Fruit fly (Drosophila melanogaster): ENCODE results near the gene Cph.

DNA sequence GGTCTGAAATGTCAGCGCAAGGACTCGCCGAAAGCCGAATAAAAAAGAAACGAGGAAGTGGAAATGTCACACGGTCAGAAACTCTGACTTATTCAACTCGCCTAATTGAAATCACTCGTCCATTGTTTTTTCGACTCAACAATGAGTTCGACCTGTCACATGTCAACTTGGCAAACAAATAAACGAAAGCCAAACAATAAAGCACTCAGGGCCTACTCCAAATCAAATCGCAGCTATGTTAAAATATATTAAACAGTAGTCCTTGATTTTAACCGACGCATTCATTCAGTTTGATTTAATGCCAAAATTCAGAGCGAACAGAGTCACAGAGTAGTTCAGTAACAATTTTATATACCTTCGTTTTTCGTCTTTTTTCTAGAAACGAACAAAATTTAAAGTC, 129.1 kb downstream of the Cph start, which contains the start of gene CG1958:
- TF ChIP-seq tj (GFP tag; optimal IDR thresholded peaks at IDR 0.05) (no peak), CG5204 (GFP tag; optimal IDR thresholded peaks at IDR 0.05) (no peak), Clk (GFP tag; optimal IDR thresholded peaks at IDR 0.05) (no peak), kay (GFP tag; ENCODE audit: borderline replicate concordance) (no peak), Mnt (GFP tag; optimal IDR thresholded peaks at IDR 0.05) (no peak), toe (GFP tag; optimal IDR thresholded peaks at IDR 0.05) (no peak), cnc (optimal IDR thresholded peaks at IDR 0.05) (no peak), Hr96 (GFP tag; optimal IDR thresholded peaks at IDR 0.05) (no peak), CG7045 (GFP tag; optimal IDR thresholded peaks at IDR 0.05) (no peak), Crg-1 (GFP tag; optimal IDR thresholded peaks at IDR 0.05) (no peak), ovo (GFP tag; optimal IDR thresholded peaks at IDR 0.05) (no peak), CG7101 (tag; optimal IDR thresholded peaks at IDR 0.05) (no peak), pad (GFP tag; optimal IDR thresholded peaks at IDR 0.05) (no peak)
